Worm (Caenorhabditis elegans) whole organism, L1 larva: ENCODE data around the gene srw-97.

Source experiments
- C04F5.9 ChIP-seq: sonication (generic microtip); optimal IDR thresholded peaks from 2 replicates; lab custom pipeline; 2016; ENCODE audit warnings: missing genetic modification characterization, missing compliant biosample characterization
- C16A3.4 ChIP-seq: fragments of 150-350 bp; optimal IDR thresholded peaks from 2 replicates; lab custom pipeline; 2014; ENCODE audit warnings: missing biosample characterization, missing genetic modification characterization
- C34B4.2 ChIP-seq: sonication (generic microtip); optimal IDR thresholded peaks from 2 replicates; lab custom pipeline; 2017; ENCODE audit warnings: mild to moderate bottlenecking, missing genetic modification characterization, missing compliant biosample characterization
- F16B12.6 ChIP-seq: fragments of 150-350 bp; optimal IDR thresholded peaks from 2 replicates; lab custom pipeline; 2014; ENCODE audit warnings: missing biosample characterization, missing genetic modification characterization
- Y116A8C.19 ChIP-seq: sonication (generic microtip); optimal IDR thresholded peaks from 2 replicates; lab custom pipeline; 2016; ENCODE audit warnings: missing compliant biosample characterization, missing genetic modification characterization, borderline replicate concordance
- aha-1 ChIP-seq: fragments of 150-350 bp; optimal IDR thresholded peaks from 2 replicates; lab custom pipeline; 2014; ENCODE audit warnings: missing biosample characterization, missing genetic modification characterization
- alr-1 ChIP-seq: fragments of 200-800 bp; sonication (Bioruptor generic); optimal IDR thresholded peaks from 2 replicates; lab custom pipeline; 2018; ENCODE audit warnings: borderline replicate concordance, mild to moderate bottlenecking, missing genetic modification characterization, missing compliant biosample characterization
- ama-1 ChIP-seq: fragments of 150-350 bp; optimal IDR thresholded peaks from 2 replicates; lab custom pipeline; 2014
- blmp-1 ChIP-seq: fragments of 150-350 bp; optimal IDR thresholded peaks from 2 replicates; lab custom pipeline; 2014; ENCODE audit warnings: missing biosample characterization, missing genetic modification characterization
- ceh-90 ChIP-seq: sonication (generic microtip); optimal IDR thresholded peaks from 2 replicates; lab custom pipeline; 2016; ENCODE audit warnings: missing genetic modification characterization, missing compliant biosample characterization
- ces-1 ChIP-seq: fragments of 150-350 bp; optimal IDR thresholded peaks from 2 replicates; lab custom pipeline; 2014; ENCODE audit warnings: missing biosample characterization, missing genetic modification reagents, missing genetic modification characterization
- dpl-1 ChIP-seq, 3 experiments: fragments of 150-350 bp in 2 of 3; sonication (generic microtip) in 1 of 3; optimal IDR thresholded peaks; 2 replicates each; lab custom pipeline; 2014 to 2017; ENCODE audit warnings: missing biosample characterization in 3 of 3, missing genetic modification characterization in 3 of 3, missing genetic modification reagents in 3 of 3
- efl-3 ChIP-seq: fragments of 200-800 bp; sonication (Bioruptor generic); optimal IDR thresholded peaks from 2 replicates; lab custom pipeline; 2018; ENCODE audit warnings: mild to moderate bottlenecking, missing genetic modification characterization, missing compliant biosample characterization
- ets-5 ChIP-seq: fragments of 200-800 bp; sonication (Bioruptor generic); IDR thresholded peaks from 2 replicates; pipeline ENCODE4 v1.3.6; 2022; ENCODE audit warnings: missing genetic modification characterization, missing compliant biosample characterization
- hpl-2 ChIP-seq: fragments of 150-350 bp; optimal IDR thresholded peaks from 2 replicates; lab custom pipeline; 2014; ENCODE audit warnings: missing biosample characterization, missing genetic modification reagents, missing genetic modification characterization
- jun-1 ChIP-seq: fragments of 150-350 bp; optimal IDR thresholded peaks from 2 replicates; lab custom pipeline; 2014; ENCODE audit warnings: missing biosample characterization, missing genetic modification reagents, missing genetic modification characterization
- lin-15B ChIP-seq: fragments of 150-350 bp; sonication (generic microtip); optimal IDR thresholded peaks from 3 replicates; lab custom pipeline; 2014; ENCODE audit warnings: missing biosample characterization, missing genetic modification characterization
- lsy-2 ChIP-seq, 2 experiments: fragments of 150-350 bp; optimal IDR thresholded peaks; 2 replicates each; lab custom pipeline; 2014; ENCODE audit warnings: missing biosample characterization in 2 of 2, missing genetic modification characterization in 2 of 2
- mdl-1 ChIP-seq, 2 experiments: fragments of 150-350 bp; optimal IDR thresholded peaks; 2 replicates each; lab custom pipeline; 2014 to 2017; ENCODE audit warnings: missing biosample characterization in 2 of 2, missing genetic modification characterization in 2 of 2, inconsistent platforms in 1 of 2
- mep-1 ChIP-seq: fragments of 150-350 bp; optimal IDR thresholded peaks from 2 replicates; lab custom pipeline; 2014; ENCODE audit warnings: missing biosample characterization, missing genetic modification characterization
- nhr-12 ChIP-seq: sonication (generic microtip); optimal IDR thresholded peaks from 2 replicates; lab custom pipeline; 2017; ENCODE audit warnings: missing biosample characterization, missing genetic modification characterization
- nhr-19 ChIP-seq: fragments of 200-800 bp; sonication (Bioruptor generic); conservative IDR thresholded peaks from 2 replicates; pipeline ENCODE4 v1.3.6; 2022; ENCODE audit warnings: missing genetic modification characterization, missing compliant biosample characterization
- nhr-77 ChIP-seq: fragments of 150-350 bp; optimal IDR thresholded peaks from 2 replicates; lab custom pipeline; 2014; ENCODE audit warnings: missing biosample characterization, missing genetic modification characterization
- nhr-85 ChIP-seq: sonication (generic microtip); peaks from one replicate; lab custom pipeline; 2016; ENCODE audit warnings: missing genetic modification characterization, inconsistent platforms, missing compliant biosample characterization
- pag-3 ChIP-seq: sonication (generic microtip); optimal IDR thresholded peaks from 2 replicates; lab custom pipeline; 2017; ENCODE audit warnings: missing genetic modification characterization, mild to moderate bottlenecking, missing compliant biosample characterization, antibody characterized with exemption, borderline replicate concordance; ENCODE audit not compliant: insufficient read depth
- pax-3 ChIP-seq: fragments of 200-800 bp; sonication (Bioruptor generic); optimal IDR thresholded peaks from 2 replicates; lab custom pipeline; 2018; ENCODE audit warnings: mild to moderate bottlenecking, missing genetic modification characterization, moderate library complexity, missing compliant biosample characterization
- rnt-1 ChIP-seq: sonication (generic microtip); optimal IDR thresholded peaks from 2 replicates; lab custom pipeline; 2016; ENCODE audit warnings: mild to moderate bottlenecking, missing genetic modification characterization, moderate library complexity, missing compliant biosample characterization
- snu-23 ChIP-seq: sonication (generic microtip); optimal IDR thresholded peaks from 2 replicates; lab custom pipeline; 2016; ENCODE audit warnings: missing genetic modification characterization, missing compliant biosample characterization
- sptf-1 ChIP-seq: fragments of 150-350 bp; optimal IDR thresholded peaks from 2 replicates; lab custom pipeline; 2014; ENCODE audit warnings: missing biosample characterization, missing genetic modification characterization
- swsn-7 ChIP-seq: sonication (generic microtip); optimal IDR thresholded peaks from 2 replicates; lab custom pipeline; 2016; ENCODE audit warnings: missing genetic modification characterization, missing compliant biosample characterization
- tbx-2 ChIP-seq: sonication (generic microtip); optimal IDR thresholded peaks from 2 replicates; lab custom pipeline; 2016; ENCODE audit warnings: missing genetic modification characterization, missing compliant biosample characterization
- unc-130 ChIP-seq: fragments of 150-350 bp; optimal IDR thresholded peaks from 2 replicates; lab custom pipeline; 2017; ENCODE audit warnings: missing biosample characterization, missing genetic modification characterization, inconsistent platforms
- unc-30 ChIP-seq: sonication (generic microtip); optimal IDR thresholded peaks from 2 replicates; lab custom pipeline; 2017; ENCODE audit warnings: missing biosample characterization, missing genetic modification characterization
- unc-62 ChIP-seq: fragments of 150-350 bp; optimal IDR thresholded peaks from 2 replicates; lab custom pipeline; 2014; ENCODE audit warnings: missing biosample characterization, missing genetic modification reagents, missing genetic modification characterization
- vab-15 ChIP-seq: sonication (generic microtip); optimal IDR thresholded peaks from 2 replicates; lab custom pipeline; 2017; ENCODE audit warnings: missing genotype, mild to moderate bottlenecking, missing genetic modification characterization, missing compliant biosample characterization
- xbp-1 ChIP-seq: sonication (generic microtip); optimal IDR thresholded peaks from 2 replicates; lab custom pipeline; 2016; ENCODE audit warnings: missing genetic modification characterization, missing compliant biosample characterization
- ztf-11 ChIP-seq, 2 experiments: sonication (generic microtip); optimal IDR thresholded peaks; 2 replicates each; lab custom pipeline; 2016 to 2017; ENCODE audit warnings: missing genetic modification characterization in 2 of 2, missing biosample characterization in 1 of 2, missing compliant biosample characterization in 1 of 2
- ztf-4 ChIP-seq: fragments of 150-350 bp; optimal IDR thresholded peaks from 2 replicates; lab custom pipeline; 2014; ENCODE audit warnings: missing biosample characterization, missing genetic modification characterization

Gene srw-97

DNA sequence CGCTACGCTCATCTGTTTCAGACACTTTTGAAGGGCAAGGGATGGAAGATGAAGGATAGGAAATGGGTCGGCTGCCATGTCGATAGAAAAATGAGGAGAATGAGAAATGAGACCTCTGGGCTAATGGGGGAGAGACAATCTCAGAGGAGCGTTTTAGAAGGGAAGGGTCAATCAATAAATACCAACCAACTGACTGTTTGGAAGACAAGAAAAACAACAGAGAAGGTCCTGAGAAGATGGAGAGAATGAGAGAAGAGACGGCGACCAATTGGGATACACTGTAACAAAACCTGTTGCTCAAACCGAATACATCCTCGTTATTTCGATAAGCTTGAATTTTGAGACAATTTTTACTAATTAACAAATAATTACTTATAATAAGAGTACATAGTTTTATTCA is 15.4 kb downstream of the srw-97 start, which contains the start of gene fbxb-15:
Gene fbxb-15, minus strand, starts transcription at position 101 of the 400 bp plus-strand sequence.
- TF ChIP-seq mdl-1 (tag; optimal IDR thresholded peaks at IDR 0.05; lab: Kevin White, UChicago) (no peak), C34B4.2 (tag; lab: Kevin White, UChicago) (no peak), lsy-2 (tag; optimal IDR thresholded peaks at IDR 0.05; lab: Kevin White, UChicago) (no peak), dpl-1 (GFP tag; optimal IDR thresholded peaks at IDR 0.05; lab: Kevin White, UChicago) (no peak), nhr-12 (no peak), ztf-4 (tag; lab: Kevin White, UChicago) (no peak), alr-1 (tag; lab: Kevin White, UChicago) (no peak), vab-15 (tag; lab: Kevin White, UChicago) (no peak), unc-62 (GFP tag; lab: Kevin White, UChicago) (no peak), rnt-1 (no peak), nhr-85 (tag; lab: Kevin White, UChicago) (no peak), swsn-7 (tag; lab: Kevin White, UChicago) (no peak), ceh-90 (tag; lab: Kevin White, UChicago) (no peak), unc-130 (no peak), snu-23 (no peak), nhr-77 (tag; lab: Kevin White, UChicago) (no peak)

DNA sequence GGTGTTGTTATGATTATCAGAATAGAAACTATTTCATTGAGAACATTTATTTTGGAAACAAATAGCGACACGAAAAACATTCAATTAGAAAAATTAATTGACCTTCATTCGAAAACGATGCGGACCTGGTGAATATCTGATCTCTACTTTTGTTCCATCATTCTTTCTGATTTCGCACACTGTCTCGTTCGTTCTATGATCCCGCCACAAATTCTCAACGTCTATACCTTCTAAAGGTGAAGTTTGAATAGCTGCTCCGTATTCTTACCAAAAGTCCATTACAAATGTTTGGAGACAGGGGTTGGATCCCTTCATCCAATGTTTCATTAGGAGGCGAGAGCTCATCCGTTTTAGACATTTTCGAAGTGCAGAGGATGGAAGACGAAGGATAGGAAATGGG is 17.0 kb downstream of the srw-97 start, which contains the start of gene fbxb-16:
Gene fbxb-16, minus strand, starts transcription at position 101 of the 400 bp plus-strand sequence.
- TF ChIP-seq ets-5 (GFP tag; lab: Robert Waterston, UW), result no peak
- TF ChIP-seq tbx-2 (tag; lab: Kevin White, UChicago), result no peak
- no peak for TF ChIP-seq C16A3.4
- TF ChIP-seq, all 84 proteins: peak for 0

DNA sequence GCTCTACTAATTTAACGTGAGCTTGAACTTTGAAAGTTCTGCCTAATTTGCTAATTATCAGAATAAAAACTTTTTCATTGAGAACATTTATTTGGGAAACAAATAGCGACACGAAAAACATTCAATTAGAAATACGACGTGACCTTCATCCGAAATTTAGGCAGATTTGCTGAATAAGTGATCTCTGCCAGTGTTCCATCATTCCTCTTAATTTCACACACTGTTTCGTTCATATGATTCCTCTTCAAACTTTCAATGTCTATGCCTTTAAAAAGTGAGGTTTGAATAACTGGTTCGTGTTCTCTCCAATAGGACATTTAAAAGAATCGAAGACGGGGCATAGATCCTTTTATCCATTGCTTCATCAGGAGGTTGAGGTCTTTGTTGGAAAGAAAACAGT is 18.3 kb downstream of the srw-97 start, which contains the start of gene fbxb-20:
Gene fbxb-20, minus strand, starts transcription at position 101 of the 400 bp plus-strand sequence.
- TF ChIP-seq sptf-1 (tag; lab: Kevin White, UChicago), result no peak
- no peak for TF ChIP-seq ama-1 (lab: Kevin White, UChicago)
- TF ChIP-seq Y116A8C.19 (tag; lab: Kevin White, UChicago), result no peak
- no peak for TF ChIP-seq xbp-1
- no peak for TF ChIP-seq pag-3
- TF ChIP-seq nhr-19 (GFP tag; lab: Robert Waterston, UW), result no peak
- TF ChIP-seq snu-23, result no peak
- no peak for TF ChIP-seq unc-30 (tag; lab: Kevin White, UChicago)
- TF ChIP-seq ztf-4 (tag; lab: Kevin White, UChicago), result no peak
- no peak for TF ChIP-seq hpl-2 (GFP tag; lab: Kevin White, UChicago)
- TF ChIP-seq lin-15B, result no peak
- no peak for TF ChIP-seq tbx-2 (tag; lab: Kevin White, UChicago)
- no peak for TF ChIP-seq mep-1
- no peak for TF ChIP-seq C04F5.9 (tag; lab: Kevin White, UChicago)
- TF ChIP-seq F16B12.6 (tag; lab: Kevin White, UChicago), result no peak
- no peak for TF ChIP-seq C16A3.4
- no peak for TF ChIP-seq jun-1
- no peak for TF ChIP-seq ztf-11 (tag; optimal IDR thresholded peaks at IDR 0.05; lab: Kevin White, UChicago)

DNA sequence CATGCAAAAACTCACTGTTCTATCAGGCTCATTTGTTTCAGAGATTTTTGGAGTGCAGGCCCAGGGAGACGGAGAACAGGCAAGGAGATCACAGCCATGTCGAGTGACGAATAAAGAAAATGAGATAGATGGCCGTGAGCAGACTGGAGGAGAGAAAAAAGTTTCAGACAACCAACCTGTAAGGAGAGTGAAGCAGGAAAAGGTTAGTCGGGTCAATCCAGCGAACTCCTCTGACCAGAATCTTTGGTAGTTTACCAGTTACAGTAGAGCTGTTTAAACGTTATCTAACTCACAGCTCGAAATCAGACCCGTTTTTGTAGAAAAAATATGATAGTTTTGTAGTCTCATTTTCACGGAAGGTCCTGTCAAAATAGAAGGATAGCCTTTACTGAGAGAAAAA is 20.0 kb downstream of the srw-97 start, which contains the start of gene fbxb-21:
Gene fbxb-21, minus strand, starts transcription at position 101 of the 400 bp plus-strand sequence.
- TF ChIP-seq aha-1, result no peak
- no peak for TF ChIP-seq mep-1
- TF ChIP-seq unc-130, result no peak
- TF ChIP-seq pax-3 (tag; lab: Kevin White, UChicago), result no peak
- TF ChIP-seq jun-1, result no peak
- TF ChIP-seq efl-3, result no peak
- TF ChIP-seq ces-1 (GFP tag; lab: Kevin White, UChicago), result no peak
- TF ChIP-seq blmp-1 (tag; lab: Kevin White, UChicago), result no peak
